Worm (Caenorhabditis elegans) whole organism, L4/young adult: ENCODE data around the gene F37A4.4.

Source experiments
- W03F9.2 ChIP-seq: fragments of 150-350 bp; optimal IDR thresholded peaks from 2 replicates; lab custom pipeline; 2014; ENCODE audit warnings: missing biosample characterization, missing genetic modification characterization
- him-1 ChIP-seq: sonication (generic microtip); optimal IDR thresholded peaks from 2 replicates; lab custom pipeline; 2016; ENCODE audit warnings: missing genotype, missing genetic modification reagents, missing genetic modification characterization, missing compliant biosample characterization

ce11 chrIII:6746668-6747067, 33.3 kb downstream of the F37A4.4 start:
- TF ChIP-seq him-1 (no peak), W03F9.2 (tag; lab: Kevin White, UChicago) (no peak)
